Fruit fly (Drosophila melanogaster) Kc167 (cell line): ENCODE data around the gene CG1622.

Source experiments
- Myc ChIP-seq: fragments of >200 bp; optimal IDR thresholded peaks from 2 replicates; lab custom pipeline; 2017; ENCODE audit warnings: missing external identifiers
- Sin3A ChIP-seq: fragments of >200 bp; optimal IDR thresholded peaks from 2 replicates; lab custom pipeline; 2018; ENCODE audit warnings: missing external identifiers
- h ChIP-seq: fragments of >200 bp; optimal IDR thresholded peaks from 3 replicates; lab custom pipeline; 2018; ENCODE audit warnings: missing external identifiers
- insv ChIP-seq: fragments of >200 bp; optimal IDR thresholded peaks from 3 replicates; lab custom pipeline; 2018; ENCODE audit warnings: missing external identifiers
- psq ChIP-seq: fragments of >200 bp; optimal IDR thresholded peaks from 2 replicates; lab custom pipeline; 2017; ENCODE audit warnings: missing external identifiers
- ttk ChIP-seq: sonication (Bioruptor generic); optimal IDR thresholded peaks from 2 replicates; lab custom pipeline; 2017; ENCODE audit warnings: missing external identifiers

DNA sequence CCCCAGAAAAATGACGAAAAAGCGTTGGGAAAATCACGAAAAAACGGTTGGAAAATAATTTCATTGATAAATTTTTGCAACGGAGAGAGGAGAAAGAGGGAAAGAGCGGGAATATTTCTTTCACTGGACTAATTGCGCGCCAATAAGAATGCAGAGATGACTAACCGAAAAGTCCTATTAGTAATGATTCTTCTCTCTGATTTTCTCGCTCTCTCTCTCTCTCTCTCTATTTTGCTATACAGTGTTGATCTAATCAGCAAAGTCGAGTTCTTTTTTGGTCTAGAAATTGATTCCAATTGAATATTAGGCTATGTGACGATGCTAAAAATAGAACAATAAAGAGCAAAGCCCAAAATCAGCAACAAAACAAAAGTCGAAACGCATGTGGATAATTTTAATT, 19.7 kb upstream of the CG1622 start:
- TF ChIP-seq Myc (lab: Kevin White, UChicago) (no peak), psq (no peak), insv (lab: Kevin White, UChicago) (no peak), h (no peak), ttk (lab: Kevin White, UChicago) (no peak), Sin3A (no peak)
